Worm (Caenorhabditis elegans) whole organism, late embryonic: ENCODE results near the gene R02E12.5.

Experiments used
- C08G9.2 ChIP-seq: sonication (generic microtip); optimal IDR thresholded peaks from 2 replicates; lab custom pipeline; 2016; ENCODE audit warnings: mild to moderate bottlenecking, missing genetic modification characterization, moderate library complexity, missing compliant biosample characterization
- K09A11.1 ChIP-seq: sonication (generic microtip); optimal IDR thresholded peaks from 2 replicates; lab custom pipeline; 2017; ENCODE audit warnings: antibody characterized with exemption, mild to moderate bottlenecking, missing genetic modification characterization, missing compliant biosample characterization; ENCODE audit not compliant: insufficient read depth
- ceh-14 ChIP-seq: sonication (generic microtip); optimal IDR thresholded peaks from 2 replicates; lab custom pipeline; 2016; ENCODE audit warnings: missing genotype, missing genetic modification characterization, missing compliant biosample characterization
- ceh-18 ChIP-seq: sonication (generic microtip); optimal IDR thresholded peaks from 2 replicates; lab custom pipeline; 2016; ENCODE audit warnings: missing genetic modification characterization, missing compliant biosample characterization
- ceh-2 ChIP-seq: sonication (generic microtip); optimal IDR thresholded peaks from 2 replicates; lab custom pipeline; 2016; ENCODE audit warnings: missing genotype, missing genetic modification characterization, missing compliant biosample characterization
- ceh-24 ChIP-seq: sonication (generic microtip); optimal IDR thresholded peaks from 2 replicates; lab custom pipeline; 2016; ENCODE audit warnings: mild to moderate bottlenecking, missing genetic modification characterization, missing compliant biosample characterization
- ceh-31 ChIP-seq: sonication (generic microtip); optimal IDR thresholded peaks from 2 replicates; lab custom pipeline; 2016; ENCODE audit warnings: missing genetic modification characterization, missing compliant biosample characterization
- ceh-34 ChIP-seq: sonication (generic microtip); optimal IDR thresholded peaks from 2 replicates; lab custom pipeline; 2016; ENCODE audit warnings: mild to moderate bottlenecking, missing genetic modification characterization, missing compliant biosample characterization
- ceh-45 ChIP-seq: fragments of 200-800 bp; sonication (Bioruptor generic); IDR thresholded peaks from 2 replicates; pipeline ENCODE4 v1.3.6; 2022; ENCODE audit warnings: missing genetic modification reagents, missing genetic modification characterization, missing compliant biosample characterization
- ceh-6 ChIP-seq: fragments of 200-800 bp; sonication (Bioruptor generic); optimal IDR thresholded peaks from 2 replicates; lab custom pipeline; 2018; ENCODE audit warnings: mild to moderate bottlenecking, missing genetic modification characterization, missing compliant biosample characterization
- dmd-4 ChIP-seq: sonication (generic microtip); optimal IDR thresholded peaks from 2 replicates; lab custom pipeline; 2016; ENCODE audit warnings: borderline replicate concordance, missing genetic modification characterization, missing compliant biosample characterization
- elt-2 ChIP-seq: sonication (generic microtip); optimal IDR thresholded peaks from 2 replicates; lab custom pipeline; 2016; ENCODE audit warnings: missing genetic modification reagents, missing genetic modification characterization, missing compliant biosample characterization
- elt-4 ChIP-seq: sonication (generic microtip); optimal IDR thresholded peaks from 2 replicates; lab custom pipeline; 2016; ENCODE audit warnings: missing genetic modification characterization, missing compliant biosample characterization
- ets-4 ChIP-seq: sonication (generic microtip); optimal IDR thresholded peaks from 2 replicates; lab custom pipeline; 2016; ENCODE audit warnings: missing genetic modification characterization, missing compliant biosample characterization
- fkh-6 ChIP-seq: sonication (generic microtip); optimal IDR thresholded peaks from 2 replicates; lab custom pipeline; 2016; ENCODE audit warnings: missing genetic modification characterization, missing compliant biosample characterization
- lim-6 ChIP-seq: sonication (generic microtip); optimal IDR thresholded peaks from 2 replicates; lab custom pipeline; 2016; ENCODE audit warnings: missing genetic modification characterization, missing compliant biosample characterization
- lin-11 ChIP-seq: fragments of 200-800 bp; sonication (Bioruptor generic); optimal IDR thresholded peaks from 2 replicates; lab custom pipeline; 2018; ENCODE audit warnings: mild to moderate bottlenecking, missing genetic modification characterization, missing compliant biosample characterization
- madf-2 ChIP-seq: sonication (generic microtip); optimal IDR thresholded peaks from 2 replicates; lab custom pipeline; 2017; ENCODE audit warnings: missing genetic modification characterization, missing compliant biosample characterization
- mec-3 ChIP-seq: sonication (generic microtip); optimal IDR thresholded peaks from 2 replicates; lab custom pipeline; 2016; ENCODE audit warnings: borderline replicate concordance, missing genetic modification characterization, missing compliant biosample characterization
- odd-2 ChIP-seq: sonication (generic microtip); optimal IDR thresholded peaks from 2 replicates; lab custom pipeline; 2017; ENCODE audit warnings: antibody characterized with exemption, mild to moderate bottlenecking, missing genetic modification characterization, missing compliant biosample characterization
- pat-9 ChIP-seq: fragments of 200-800 bp; sonication (Bioruptor generic); optimal IDR thresholded peaks from 2 replicates; lab custom pipeline; 2018; ENCODE audit warnings: mild to moderate bottlenecking, missing genetic modification characterization, moderate library complexity, missing compliant biosample characterization
- pax-1 ChIP-seq: fragments of 150-350 bp; optimal IDR thresholded peaks from 2 replicates; lab custom pipeline; 2014; ENCODE audit warnings: missing biosample characterization, missing genetic modification characterization
- pha-2 ChIP-seq: sonication (generic microtip); optimal IDR thresholded peaks from 2 replicates; lab custom pipeline; 2017; ENCODE audit warnings: mild to moderate bottlenecking, missing genetic modification characterization, missing compliant biosample characterization
- pha-4 ChIP-seq: fragments of 150-350 bp; optimal IDR thresholded peaks from 2 replicates; lab custom pipeline; 2018; ENCODE audit warnings: missing biosample characterization, missing genetic modification reagents, missing genetic modification characterization
- pros-1 ChIP-seq: fragments of 150-350 bp; optimal IDR thresholded peaks from 2 replicates; lab custom pipeline; 2014; ENCODE audit warnings: missing biosample characterization, missing genetic modification reagents, missing genetic modification characterization
- ref-2 ChIP-seq: sonication (generic microtip); optimal IDR thresholded peaks from 2 replicates; lab custom pipeline; 2016; ENCODE audit warnings: missing genetic modification characterization, missing compliant biosample characterization
- rnt-1 ChIP-seq: sonication (generic microtip); optimal IDR thresholded peaks from 2 replicates; lab custom pipeline; 2016; ENCODE audit warnings: missing genetic modification characterization, missing compliant biosample characterization
- sdc-2 ChIP-seq: sonication (generic microtip); optimal IDR thresholded peaks from 2 replicates; lab custom pipeline; 2016; ENCODE audit warnings: missing genotype, missing genetic modification characterization, missing compliant biosample characterization
- sox-4 ChIP-seq: sonication (generic microtip); optimal IDR thresholded peaks from 2 replicates; lab custom pipeline; 2017; ENCODE audit warnings: mild to moderate bottlenecking, missing genetic modification characterization, inconsistent platforms, missing compliant biosample characterization
- syd-9 ChIP-seq: sonication (generic microtip); optimal IDR thresholded peaks from 2 replicates; lab custom pipeline; 2016; ENCODE audit warnings: mild to moderate bottlenecking, missing genetic modification characterization, moderate library complexity, missing compliant biosample characterization
- ttx-3 ChIP-seq: sonication (generic microtip); optimal IDR thresholded peaks from 2 replicates; lab custom pipeline; 2016; ENCODE audit warnings: missing genetic modification reagents, missing genetic modification characterization, missing compliant biosample characterization
- unc-86 ChIP-seq: sonication (generic microtip); optimal IDR thresholded peaks from 2 replicates; lab custom pipeline; 2016; ENCODE audit warnings: missing genetic modification characterization, missing compliant biosample characterization
- zip-5 ChIP-seq: sonication (generic microtip); optimal IDR thresholded peaks from 2 replicates; lab custom pipeline; 2016; ENCODE audit warnings: missing genetic modification characterization, missing compliant biosample characterization

The R02E12.5 gene

ce11 chrX:4003220-4003619 is 6.1 kb downstream of the R02E12.5 start, which contains the start of gene R02E12.12:
R02E12.12 (plus strand) TSS chrX:4003520.
- TF ChIP-seq ceh-24 = no peak
- TF ChIP-seq lim-6 (tag; lab: Kevin White, UChicago) = no peak
- TF ChIP-seq zip-5 (tag; lab: Kevin White, UChicago) = no peak
- no peak for TF ChIP-seq pax-1 (tag; lab: Kevin White, UChicago)
- TF ChIP-seq pha-2 (tag; lab: Kevin White, UChicago) = no peak
- TF ChIP-seq ets-4 (tag; lab: Kevin White, UChicago) = no peak
- no peak for TF ChIP-seq ceh-34 (tag; lab: Kevin White, UChicago)
- TF ChIP-seq pros-1 (tag; lab: Kevin White, UChicago) = no peak
- no peak for TF ChIP-seq syd-9 (tag; lab: Kevin White, UChicago)
- no peak for TF ChIP-seq rnt-1 (tag; lab: Kevin White, UChicago)
- TF ChIP-seq madf-2 (tag; lab: Kevin White, UChicago) = no peak
- TF ChIP-seq ceh-14 (tag; lab: Kevin White, UChicago) = no peak
- no peak for TF ChIP-seq sdc-2
- no peak for TF ChIP-seq pat-9
- no peak for TF ChIP-seq ceh-31 (tag; lab: Kevin White, UChicago)
- no peak for TF ChIP-seq unc-86
- TF ChIP-seq, all 69 proteins: peak for 0

ce11 chrX:4005014-4005413 is 7.9 kb downstream of the R02E12.5 start, which contains the start of gene R02E12.4:
R02E12.4 (plus strand) TSS chrX:4005314.
- no peak for TF ChIP-seq ceh-18 (tag; lab: Kevin White, UChicago)
- no peak for TF ChIP-seq ceh-2 (tag; lab: Kevin White, UChicago)
- no peak for TF ChIP-seq mec-3 (tag; lab: Kevin White, UChicago)
- TF ChIP-seq sdc-2 = no peak
- no peak for TF ChIP-seq K09A11.1 (tag; lab: Kevin White, UChicago)
- no peak for TF ChIP-seq ceh-34 (tag; lab: Kevin White, UChicago)
- TF ChIP-seq pha-4 = no peak
- TF ChIP-seq ref-2 (tag; lab: Kevin White, UChicago) = no peak
- TF ChIP-seq ceh-24 = no peak
- TF ChIP-seq C08G9.2 (tag; lab: Kevin White, UChicago) = no peak
- TF ChIP-seq ceh-45 (GFP tag; lab: Robert Waterston, UW) = no peak
- no peak for TF ChIP-seq ttx-3
- TF ChIP-seq fkh-6 = no peak
- no peak for TF ChIP-seq ceh-14 (tag; lab: Kevin White, UChicago)
- no peak for TF ChIP-seq pax-1 (tag; lab: Kevin White, UChicago)

ce11 chrX:4006966-4007365 is 9.8 kb downstream of the R02E12.5 start:
- no peak for TF ChIP-seq elt-4 (tag; lab: Kevin White, UChicago)
- TF ChIP-seq ceh-2 (tag; lab: Kevin White, UChicago) = no peak
- TF ChIP-seq ceh-14 (tag; lab: Kevin White, UChicago) = no peak
- TF ChIP-seq ets-4 (tag; lab: Kevin White, UChicago) = no peak
- TF ChIP-seq sdc-2 = no peak
- no peak for TF ChIP-seq pha-2 (tag; lab: Kevin White, UChicago)
- TF ChIP-seq dmd-4 (tag; lab: Kevin White, UChicago) = no peak

ce11 chrX:4007724-4008123 is 10.6 kb downstream of the R02E12.5 start:
- no peak for TF ChIP-seq pha-2 (tag; lab: Kevin White, UChicago)
- no peak for TF ChIP-seq sox-4 (tag; lab: Kevin White, UChicago)
- TF ChIP-seq ceh-6 (GFP tag; lab: Kevin White, UChicago) = no peak
- TF ChIP-seq elt-2 (tag; lab: Kevin White, UChicago) = peak; percentile 19
- TF ChIP-seq lin-11 (tag; lab: Kevin White, UChicago) = no peak
- TF ChIP-seq, all 69 proteins: peak for 1

ce11 chrX:4008922-4009321 is 11.8 kb downstream of the R02E12.5 start:
- peak; percentile 93 for TF ChIP-seq elt-2 (tag; lab: Kevin White, UChicago)
- no peak for TF ChIP-seq odd-2 (tag; lab: Kevin White, UChicago)
- TF ChIP-seq, all 69 proteins: peak for 1
